Worm (Caenorhabditis elegans) whole organism, L4/young adult: ENCODE results near the gene F47D12.7.

Source experiments
- W03F9.2 ChIP-seq: fragments of 150-350 bp; optimal IDR thresholded peaks from 2 replicates; lab custom pipeline; 2014; ENCODE audit warnings: missing biosample characterization, missing genetic modification characterization
- dao-5 ChIP-seq: sonication (generic microtip); optimal IDR thresholded peaks from 2 replicates; lab custom pipeline; 2016; ENCODE audit warnings: missing genotype, missing genetic modification characterization, moderate library complexity, missing compliant biosample characterization
- him-1 ChIP-seq: sonication (generic microtip); optimal IDR thresholded peaks from 2 replicates; lab custom pipeline; 2016; ENCODE audit warnings: missing genotype, missing genetic modification reagents, missing genetic modification characterization, missing compliant biosample characterization

DNA sequence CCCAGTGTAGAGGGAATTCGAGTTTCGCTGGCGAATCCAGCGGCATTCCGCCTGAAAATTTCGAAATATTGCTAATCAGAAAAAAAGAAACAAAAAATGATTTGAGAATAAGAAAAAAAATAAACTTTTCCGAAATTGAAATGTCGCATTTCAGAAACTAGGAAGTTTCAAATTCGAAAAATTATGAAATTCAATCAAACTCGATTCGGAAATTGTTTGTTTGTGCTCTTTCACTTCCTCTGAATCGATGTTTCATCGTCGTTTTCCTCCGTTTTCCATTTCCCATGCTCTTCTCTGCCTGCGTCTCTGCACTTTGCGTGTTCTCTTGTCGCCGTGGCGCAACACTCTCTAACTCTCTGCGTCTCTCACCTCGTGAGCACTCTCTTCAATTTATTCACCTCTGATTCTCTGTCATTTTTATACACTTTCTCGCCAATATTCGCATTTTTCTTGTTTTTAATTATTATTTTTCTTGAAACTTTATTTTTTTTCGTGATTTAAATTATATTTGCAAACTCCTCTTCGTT, 17.5 kb downstream of the F47D12.7 start, which contains the start of gene C18F10.7:
- TF ChIP-seq him-1 (tag; lab: Kevin White, UChicago) (no peak), W03F9.2 (peak; percentile 80), dao-5 (tag; lab: Kevin White, UChicago) (no peak)
